Worm (Caenorhabditis elegans) whole organism, L1 larva: ENCODE measurements around the gene fozi-1.

Experiments used
- C04F5.9 ChIP-seq: sonication (generic microtip); optimal IDR thresholded peaks from 2 replicates; lab custom pipeline; 2016; ENCODE audit warnings: missing genetic modification characterization, missing compliant biosample characterization
- aly-2 ChIP-seq: fragments of 150-350 bp; optimal IDR thresholded peaks from 2 replicates; lab custom pipeline; 2014; ENCODE audit warnings: missing biosample characterization, missing genetic modification characterization
- ama-1 ChIP-seq: fragments of 150-350 bp; optimal IDR thresholded peaks from 2 replicates; lab custom pipeline; 2014
- blmp-1 ChIP-seq: fragments of 150-350 bp; optimal IDR thresholded peaks from 2 replicates; lab custom pipeline; 2014; ENCODE audit warnings: missing biosample characterization, missing genetic modification characterization
- ces-1 ChIP-seq: fragments of 150-350 bp; optimal IDR thresholded peaks from 2 replicates; lab custom pipeline; 2014; ENCODE audit warnings: missing biosample characterization, missing genetic modification reagents, missing genetic modification characterization
- dsc-1 ChIP-seq: sonication (generic microtip); optimal IDR thresholded peaks from 2 replicates; lab custom pipeline; 2016; ENCODE audit warnings: mild to moderate bottlenecking, missing genetic modification characterization, missing compliant biosample characterization
- efl-1 ChIP-seq, 4 experiments: fragments of 150-350 bp; optimal IDR thresholded peaks in 3 of 4; peaks in 1 of 4; 1 replicate in 1 of 4; 2 replicates in 3 of 4; lab custom pipeline; 2014; ENCODE audit warnings: missing biosample characterization in 2 of 4, missing genetic modification characterization in 2 of 4, missing genetic modification reagents in 2 of 4
- egl-13 ChIP-seq: sonication (generic microtip); optimal IDR thresholded peaks from 2 replicates; lab custom pipeline; 2016; ENCODE audit warnings: missing genotype, missing genetic modification reagents, missing genetic modification characterization, missing compliant biosample characterization
- egl-27 ChIP-seq, 2 experiments: fragments of 150-350 bp in 1 of 2; sonication (generic microtip); optimal IDR thresholded peaks; 3 replicates each; lab custom pipeline; 2017 to 2018; ENCODE audit warnings: missing biosample characterization in 2 of 2, missing genetic modification characterization in 2 of 2, missing genetic modification reagents in 2 of 2
- elt-3 ChIP-seq, 6 experiments: fragments of 150-350 bp in 1 of 6; sonication (generic microtip); optimal IDR thresholded peaks; 2 replicates each; lab custom pipeline; 2017 to 2018; ENCODE audit warnings: missing biosample characterization in 6 of 6, missing genetic modification characterization in 6 of 6, inconsistent platforms in 1 of 6
- fkh-4 ChIP-seq: sonication (generic microtip); optimal IDR thresholded peaks from 2 replicates; lab custom pipeline; 2016; ENCODE audit warnings: missing compliant biosample characterization, missing genetic modification characterization, borderline replicate concordance
- fos-1 ChIP-seq: fragments of 150-350 bp; optimal IDR thresholded peaks from 2 replicates; lab custom pipeline; 2014; ENCODE audit warnings: missing biosample characterization, missing genetic modification characterization
- hlh-17 ChIP-seq: fragments of 200-800 bp; sonication (Bioruptor generic); optimal IDR thresholded peaks from 2 replicates; lab custom pipeline; 2018; ENCODE audit warnings: missing genetic modification characterization, mild to moderate bottlenecking, missing compliant biosample characterization, moderate library complexity, borderline replicate concordance
- hlh-4 ChIP-seq: sonication (generic microtip); optimal IDR thresholded peaks from 2 replicates; lab custom pipeline; 2016; ENCODE audit warnings: mild to moderate bottlenecking, missing genetic modification characterization, missing compliant biosample characterization
- hpl-2 ChIP-seq: fragments of 150-350 bp; optimal IDR thresholded peaks from 2 replicates; lab custom pipeline; 2014; ENCODE audit warnings: missing biosample characterization, missing genetic modification reagents, missing genetic modification characterization
- lin-14 ChIP-seq: fragments of 200-800 bp; sonication (Bioruptor generic); optimal IDR thresholded peaks from 2 replicates; lab custom pipeline; 2018; ENCODE audit warnings: mild to moderate bottlenecking, missing genetic modification characterization, moderate library complexity, missing compliant biosample characterization
- lir-3 ChIP-seq: sonication (generic microtip); optimal IDR thresholded peaks from 2 replicates; lab custom pipeline; 2016; ENCODE audit warnings: mild to moderate bottlenecking, missing genetic modification characterization, moderate library complexity, missing compliant biosample characterization; ENCODE audit not compliant: poor library complexity
- lsy-2 ChIP-seq, 2 experiments: fragments of 150-350 bp; optimal IDR thresholded peaks; 2 replicates each; lab custom pipeline; 2014; ENCODE audit warnings: missing biosample characterization in 2 of 2, missing genetic modification characterization in 2 of 2
- mab-9 ChIP-seq: fragments of 200-800 bp; sonication (Bioruptor generic); IDR thresholded peaks from 2 replicates; pipeline ENCODE4 v1.3.6; 2022; ENCODE audit warnings: missing genetic modification reagents, missing genetic modification characterization, missing compliant biosample characterization
- nhr-12 ChIP-seq: sonication (generic microtip); optimal IDR thresholded peaks from 2 replicates; lab custom pipeline; 2017; ENCODE audit warnings: missing biosample characterization, missing genetic modification characterization
- nhr-19 ChIP-seq: fragments of 200-800 bp; sonication (Bioruptor generic); conservative IDR thresholded peaks from 2 replicates; pipeline ENCODE4 v1.3.6; 2022; ENCODE audit warnings: missing genetic modification characterization, missing compliant biosample characterization
- nhr-20 ChIP-seq: sonication (generic microtip); optimal IDR thresholded peaks from 2 replicates; lab custom pipeline; 2016; ENCODE audit warnings: mild to moderate bottlenecking, missing genetic modification characterization, missing compliant biosample characterization
- nhr-47 ChIP-seq: sonication (generic microtip); optimal IDR thresholded peaks from 2 replicates; lab custom pipeline; 2016; ENCODE audit warnings: mild to moderate bottlenecking, missing genetic modification characterization, moderate library complexity, missing compliant biosample characterization
- nhr-71 ChIP-seq: sonication (generic microtip); optimal IDR thresholded peaks from 2 replicates; lab custom pipeline; 2016; ENCODE audit warnings: mild to moderate bottlenecking, missing genetic modification characterization, moderate library complexity, missing compliant biosample characterization
- nhr-85 ChIP-seq: sonication (generic microtip); peaks from one replicate; lab custom pipeline; 2016; ENCODE audit warnings: missing genetic modification characterization, inconsistent platforms, missing compliant biosample characterization
- pqm-1 ChIP-seq: sonication (generic microtip); optimal IDR thresholded peaks from 3 replicates; lab custom pipeline; 2017; ENCODE audit warnings: missing biosample characterization, missing genetic modification characterization
- skn-1 ChIP-seq: fragments of 150-350 bp; optimal IDR thresholded peaks from 2 replicates; lab custom pipeline; 2014; ENCODE audit warnings: missing biosample characterization, missing genetic modification characterization
- snpc-4 ChIP-seq: fragments of 150-350 bp; optimal IDR thresholded peaks from 2 replicates; lab custom pipeline; 2014; ENCODE audit warnings: missing biosample characterization, missing genetic modification characterization
- sptf-1 ChIP-seq: fragments of 150-350 bp; optimal IDR thresholded peaks from 2 replicates; lab custom pipeline; 2014; ENCODE audit warnings: missing biosample characterization, missing genetic modification characterization
- tbx-2 ChIP-seq: sonication (generic microtip); optimal IDR thresholded peaks from 2 replicates; lab custom pipeline; 2016; ENCODE audit warnings: missing genetic modification characterization, missing compliant biosample characterization
- tlp-1 ChIP-seq: fragments of 150-350 bp; optimal IDR thresholded peaks from 2 replicates; lab custom pipeline; 2014; ENCODE audit warnings: missing biosample characterization, missing genetic modification characterization
- unc-30 ChIP-seq: sonication (generic microtip); optimal IDR thresholded peaks from 2 replicates; lab custom pipeline; 2017; ENCODE audit warnings: missing biosample characterization, missing genetic modification characterization
- unc-86 ChIP-seq: sonication (generic microtip); optimal IDR thresholded peaks from 2 replicates; lab custom pipeline; 2016; ENCODE audit warnings: missing genetic modification characterization, missing compliant biosample characterization
- zip-4 ChIP-seq: fragments of 200-800 bp; sonication (Bioruptor generic); optimal IDR thresholded peaks from 2 replicates; lab custom pipeline; 2018; ENCODE audit warnings: mild to moderate bottlenecking, missing genetic modification characterization, moderate library complexity, missing compliant biosample characterization
- ztf-11 ChIP-seq, 2 experiments: sonication (generic microtip); optimal IDR thresholded peaks; 2 replicates each; lab custom pipeline; 2016 to 2017; ENCODE audit warnings: missing genetic modification characterization in 2 of 2, missing biosample characterization in 1 of 2, missing compliant biosample characterization in 1 of 2
- ztf-4 ChIP-seq: fragments of 150-350 bp; optimal IDR thresholded peaks from 2 replicates; lab custom pipeline; 2014; ENCODE audit warnings: missing biosample characterization, missing genetic modification characterization

fozi-1 gene

ce11 chrIII:9291633-9292032 lies 10.1 kb downstream of the fozi-1 start:
- TF ChIP-seq snpc-4 (tag; lab: Kevin White, UChicago) = peak; percentile 2

ce11 chrIII:9297345-9297744 lies 15.8 kb downstream of the fozi-1 start, which contains the start of gene K01B6.4:
TSS of gene K01B6.4 (minus strand) at chrIII:9297445.
- no peak for TF ChIP-seq tbx-2 (tag; lab: Kevin White, UChicago)
- TF ChIP-seq efl-1 (optimal IDR thresholded peaks at IDR 0.05; lab: Kevin White, UChicago) = no peak
- peak in 1 of 2 experiments; percentile 34 for TF ChIP-seq efl-1 (GFP tag; optimal IDR thresholded peaks at IDR 0.05 in 1 of 2; lab: Kevin White, UChicago)

- peak; percentile 51 for TF ChIP-seq blmp-1
- no peak for TF ChIP-seq nhr-19
These were observed 17.5 kb downstream of the fozi-1 start for ce11 chrIII:9299116-9299515.

- TF ChIP-seq unc-86 (tag; lab: Kevin White, UChicago) = no peak
- peak; percentile 42 for TF ChIP-seq blmp-1
- TF ChIP-seq hlh-4 (tag; lab: Kevin White, UChicago) = no peak
- no peak for TF ChIP-seq ztf-4 (tag; lab: Kevin White, UChicago)
- no peak for TF ChIP-seq pqm-1
- TF ChIP-seq nhr-71 = no peak
- TF ChIP-seq sptf-1 (tag; lab: Kevin White, UChicago) = no peak
- no peak for TF ChIP-seq hpl-2 (GFP tag; lab: Kevin White, UChicago)
- TF ChIP-seq nhr-12 (tag; lab: Kevin White, UChicago) = no peak
These were observed 18.3 kb downstream of the fozi-1 start, which contains the start of gene K01B6.3 for ce11 chrIII:9299919-9300318. TSS of gene K01B6.3 (plus strand) at chrIII:9300219.

ce11 chrIII:9300670-9301069 lies 19.1 kb downstream of the fozi-1 start:
- TF ChIP-seq lir-3 (tag; lab: Kevin White, UChicago) (no peak), fkh-4 (no peak), blmp-1 (peak; percentile 81), lin-14 (GFP tag; lab: Kevin White, UChicago) (peak; percentile 34), hlh-17 (no peak), ztf-11 (tag; optimal IDR thresholded peaks at IDR 0.05; lab: Kevin White, UChicago) (no peak), nhr-12 (tag; lab: Kevin White, UChicago) (no peak), nhr-47 (tag; lab: Kevin White, UChicago) (no peak), pqm-1 (no peak), lsy-2 (tag; optimal IDR thresholded peaks at IDR 0.05; lab: Kevin White, UChicago) (peak in 1 of 2 experiments; percentile 3), efl-1 (optimal IDR thresholded peaks at IDR 0.05; lab: Kevin White, UChicago) (no peak), efl-1 (GFP tag; optimal IDR thresholded peaks at IDR 0.05 in 1 of 2; lab: Kevin White, UChicago) (peak in 1 of 2 experiments; percentile 20), C04F5.9 (no peak), tbx-2 (tag; lab: Kevin White, UChicago) (no peak), elt-3 (tag; optimal IDR thresholded peaks at IDR 0.05; lab: Kevin White, UChicago) (peak in 2 of 6 experiments; percentile 15 to 40), nhr-20 (tag; lab: Kevin White, UChicago) (peak; percentile 10), nhr-71 (peak; percentile 0), nhr-85 (peak; percentile 68), egl-27 (tag; optimal IDR thresholded peaks at IDR 0.05; lab: Kevin White, UChicago) (no peak), ztf-4 (tag; lab: Kevin White, UChicago) (no peak)
- TF ChIP-seq, all 84 proteins: peak for 8

- TF ChIP-seq zip-4 (GFP tag; lab: Kevin White, UChicago) = no peak
- TF ChIP-seq unc-30 (tag; lab: Kevin White, UChicago) = no peak
- no peak for TF ChIP-seq egl-13 (tag; lab: Kevin White, UChicago)
- TF ChIP-seq ces-1 (GFP tag; lab: Kevin White, UChicago) = no peak
- no peak for TF ChIP-seq aly-2
- no peak for TF ChIP-seq dsc-1 (tag; lab: Kevin White, UChicago)
- no peak for TF ChIP-seq mab-9 (GFP tag; lab: Robert Waterston, UW)
- TF ChIP-seq ama-1 = no peak
- TF ChIP-seq fos-1 (tag; lab: Kevin White, UChicago) = no peak
- no peak for TF ChIP-seq skn-1 (tag; lab: Kevin White, UChicago)
- no peak for TF ChIP-seq tlp-1 (tag; lab: Kevin White, UChicago)
These were observed 25.0 kb downstream of the fozi-1 start, which contains the start of gene srx-45 for ce11 chrIII:9306596-9306995. TSS of gene srx-45 (minus strand) at chrIII:9306696.
